Worm (Caenorhabditis elegans) whole organism, L3 larva: Measurements from ENCODE around the gene hst-6.

Experiments used
- R02D3.7 ChIP-seq: fragments of 150-350 bp; optimal IDR thresholded peaks from 2 replicates; lab custom pipeline; 2014; ENCODE audit warnings: missing biosample characterization, missing genetic modification characterization
- ZK546.5 ChIP-seq: sonication (generic microtip); optimal IDR thresholded peaks from 2 replicates; lab custom pipeline; 2017; ENCODE audit warnings: missing biosample characterization, missing genetic modification characterization
- aly-2 ChIP-seq: fragments of 150-350 bp; optimal IDR thresholded peaks from 2 replicates; lab custom pipeline; 2014; ENCODE audit warnings: missing biosample characterization, missing genetic modification characterization
- ama-1 ChIP-seq: fragments of 150-350 bp; optimal IDR thresholded peaks from 2 replicates; lab custom pipeline; 2018
- ceh-28 ChIP-seq: fragments of 150-350 bp; optimal IDR thresholded peaks from 2 replicates; lab custom pipeline; 2014; ENCODE audit warnings: missing biosample characterization, missing genetic modification reagents, missing genetic modification characterization
- ceh-9 ChIP-seq: sonication (generic microtip); optimal IDR thresholded peaks from 2 replicates; lab custom pipeline; 2018; ENCODE audit warnings: missing biosample characterization, missing genetic modification characterization
- daf-12 ChIP-seq: fragments of 150-350 bp; optimal IDR thresholded peaks from 2 replicates; lab custom pipeline; 2014; ENCODE audit warnings: missing biosample characterization, missing genetic modification reagents, missing genetic modification characterization
- egl-27 ChIP-seq: sonication (generic microtip); optimal IDR thresholded peaks from 4 replicates; lab custom pipeline; 2017; ENCODE audit warnings: missing biosample characterization, missing genetic modification reagents, missing genetic modification characterization
- egl-5 ChIP-seq: fragments of 150-350 bp; optimal IDR thresholded peaks from 2 replicates; lab custom pipeline; 2017; ENCODE audit warnings: missing biosample characterization, missing genetic modification reagents, missing genetic modification characterization, inconsistent platforms
- elt-1 ChIP-seq: fragments of 150-350 bp; optimal IDR thresholded peaks from 2 replicates; lab custom pipeline; 2014; ENCODE audit warnings: missing biosample characterization, missing genetic modification characterization
- elt-2 ChIP-seq: sonication (generic microtip); optimal IDR thresholded peaks from 2 replicates; lab custom pipeline; 2016; ENCODE audit warnings: missing genetic modification reagents, mild to moderate bottlenecking, missing genetic modification characterization, missing compliant biosample characterization
- elt-3 ChIP-seq, 3 experiments: fragments of 150-350 bp in 1 of 3; sonication (generic microtip) in 2 of 3; optimal IDR thresholded peaks; 2 replicates in 2 of 3; 4 replicates in 1 of 3; lab custom pipeline; 2014 to 2017; ENCODE audit warnings: missing biosample characterization in 3 of 3, missing genetic modification characterization in 3 of 3
- fkh-10 ChIP-seq: sonication (generic microtip); optimal IDR thresholded peaks from 2 replicates; lab custom pipeline; 2017; ENCODE audit warnings: missing biosample characterization, missing genetic modification reagents, missing genetic modification characterization
- fkh-2 ChIP-seq: fragments of 150-350 bp; optimal IDR thresholded peaks from 2 replicates; lab custom pipeline; 2014; ENCODE audit warnings: missing biosample characterization, missing genetic modification reagents, missing genetic modification characterization
- jun-1 ChIP-seq: fragments of 150-350 bp; optimal IDR thresholded peaks from 2 replicates; lab custom pipeline; 2014; ENCODE audit warnings: missing biosample characterization, missing genetic modification reagents, missing genetic modification characterization
- lin-15B ChIP-seq: fragments of 150-350 bp; optimal IDR thresholded peaks from 2 replicates; lab custom pipeline; 2014; ENCODE audit warnings: missing biosample characterization, missing genetic modification characterization
- lin-39 ChIP-seq: fragments of 150-350 bp; optimal IDR thresholded peaks from 2 replicates; lab custom pipeline; 2018; ENCODE audit warnings: missing biosample characterization, missing genetic modification reagents, missing genetic modification characterization
- mdl-1 ChIP-seq: fragments of 150-350 bp; optimal IDR thresholded peaks from 2 replicates; lab custom pipeline; 2014; ENCODE audit warnings: missing biosample characterization, missing genetic modification characterization
- mml-1 ChIP-seq: fragments of 150-350 bp; sonication (generic microtip); optimal IDR thresholded peaks from 3 replicates; lab custom pipeline; 2014; ENCODE audit warnings: missing biosample characterization, missing genetic modification characterization
- nfya-1 ChIP-seq: sonication (generic microtip); optimal IDR thresholded peaks from 2 replicates; lab custom pipeline; 2017; ENCODE audit warnings: missing genetic modification characterization, mild to moderate bottlenecking, missing compliant biosample characterization, antibody characterized with exemption, moderate library complexity; ENCODE audit not compliant: insufficient read depth
- nhr-11 ChIP-seq: fragments of 150-350 bp; optimal IDR thresholded peaks from 2 replicates; lab custom pipeline; 2014; ENCODE audit warnings: missing biosample characterization, missing genetic modification characterization
- nhr-237 ChIP-seq: fragments of 150-350 bp; optimal IDR thresholded peaks from 2 replicates; lab custom pipeline; 2014; ENCODE audit warnings: missing biosample characterization, missing genetic modification characterization
- nhr-25 ChIP-seq: sonication (generic microtip); optimal IDR thresholded peaks from 2 replicates; lab custom pipeline; 2017; ENCODE audit warnings: missing biosample characterization, missing genetic modification characterization
- nhr-28 ChIP-seq: fragments of 150-350 bp; optimal IDR thresholded peaks from 2 replicates; lab custom pipeline; 2014; ENCODE audit warnings: missing biosample characterization, missing genetic modification characterization
- nhr-43 ChIP-seq: sonication (generic microtip); optimal IDR thresholded peaks from 2 replicates; lab custom pipeline; 2016; ENCODE audit warnings: mild to moderate bottlenecking, missing genetic modification characterization, missing compliant biosample characterization; ENCODE audit not compliant: poor library complexity, severe bottlenecking
- nhr-67 ChIP-seq: fragments of 150-350 bp; optimal IDR thresholded peaks from 2 replicates; lab custom pipeline; 2014; ENCODE audit warnings: missing biosample characterization, missing genetic modification characterization
- nhr-76 ChIP-seq: fragments of 150-350 bp; sonication (generic microtip); optimal IDR thresholded peaks from 5 replicates; lab custom pipeline; 2014; ENCODE audit warnings: missing biosample characterization, missing genetic modification characterization
- nhr-77 ChIP-seq: fragments of 150-350 bp; optimal IDR thresholded peaks from 2 replicates; lab custom pipeline; 2014; ENCODE audit warnings: missing biosample characterization, missing genetic modification characterization
- pha-4 ChIP-seq: fragments of 150-350 bp; optimal IDR thresholded peaks from 2 replicates; lab custom pipeline; 2014; ENCODE audit warnings: missing biosample characterization, missing genetic modification reagents, missing genetic modification characterization
- pqm-1 ChIP-seq: fragments of 150-350 bp; optimal IDR thresholded peaks from 2 replicates; lab custom pipeline; 2017; ENCODE audit warnings: missing biosample characterization, missing genetic modification characterization, inconsistent platforms
- skn-1 ChIP-seq: fragments of 150-350 bp; optimal IDR thresholded peaks from 2 replicates; lab custom pipeline; 2014; ENCODE audit warnings: missing biosample characterization, missing genetic modification characterization
- snpc-4 ChIP-seq: fragments of 150-350 bp; optimal IDR thresholded peaks from 2 replicates; lab custom pipeline; 2014; ENCODE audit warnings: missing biosample characterization, missing genetic modification characterization
- tbx-2 ChIP-seq: sonication (generic microtip); optimal IDR thresholded peaks from 2 replicates; lab custom pipeline; 2016; ENCODE audit warnings: mild to moderate bottlenecking, missing genetic modification characterization, missing compliant biosample characterization
- unc-39 ChIP-seq: sonication (generic microtip); optimal IDR thresholded peaks from 4 replicates; lab custom pipeline; 2017; ENCODE audit warnings: missing biosample characterization, missing genetic modification characterization
- unc-62 ChIP-seq: fragments of 150-350 bp; sonication (generic microtip); optimal IDR thresholded peaks from 4 replicates; lab custom pipeline; 2014; ENCODE audit warnings: missing biosample characterization, missing genetic modification reagents, missing genetic modification characterization
- zag-1 ChIP-seq: fragments of 150-350 bp; optimal IDR thresholded peaks from 2 replicates; lab custom pipeline; 2014; ENCODE audit warnings: missing biosample characterization, missing genetic modification characterization
- ztf-11 ChIP-seq: fragments of 150-350 bp; optimal IDR thresholded peaks from 2 replicates; lab custom pipeline; 2014; ENCODE audit warnings: missing biosample characterization, missing genetic modification characterization

Gene hst-6

ce11 chrX:5279170-5279635, 3.8 kb downstream of the hst-6 start, which contains the start of gene Y34B4A.2:
TSS of gene Y34B4A.2 (plus strand) at chrX:5279497.
- TF ChIP-seq lin-15B (tag; lab: Kevin White, UChicago) (peak; percentile 41), pqm-1 (tag; lab: Kevin White, UChicago) (peak; percentile 53), nfya-1 (tag; lab: Kevin White, UChicago) (peak; percentile 43), elt-2 (tag; lab: Kevin White, UChicago) (peak; percentile 91), pha-4 (tag; lab: Kevin White, UChicago) (peak; percentile 45), skn-1 (no peak), ceh-9 (tag; lab: Kevin White, UChicago) (no peak), R02D3.7 (tag; lab: Kevin White, UChicago) (peak; percentile 89)

ce11 chrX:5279674-5280073, 4.3 kb downstream of the hst-6 start, which contains the start of gene rga-8:
TSS of gene rga-8 (minus strand) at chrX:5279774.
- TF ChIP-seq ama-1 (lab: Kevin White, UChicago) (no peak), mdl-1 (tag; lab: Kevin White, UChicago) (no peak), pha-4 (tag; lab: Kevin White, UChicago) (no peak), ztf-11 (tag; lab: Kevin White, UChicago) (no peak), nhr-25 (no peak), ceh-28 (tag; lab: Kevin White, UChicago) (no peak), tbx-2 (no peak), unc-39 (tag; lab: Kevin White, UChicago) (no peak), nhr-43 (tag; lab: Kevin White, UChicago) (no peak), fkh-2 (tag; lab: Kevin White, UChicago) (no peak), nhr-67 (tag; lab: Kevin White, UChicago) (no peak), mml-1 (tag; lab: Kevin White, UChicago) (no peak), nhr-28 (no peak), nhr-11 (no peak), daf-12 (tag; lab: Kevin White, UChicago) (no peak), nhr-237 (tag; lab: Kevin White, UChicago) (no peak), pqm-1 (tag; lab: Kevin White, UChicago) (no peak), aly-2 (tag; lab: Kevin White, UChicago) (no peak), elt-1 (tag; lab: Kevin White, UChicago) (no peak)

ce11 chrX:5283531-5283930, 8.2 kb downstream of the hst-6 start, which contains the start of gene vps-41:
TSS of gene vps-41 (plus strand) at chrX:5283831.
- TF ChIP-seq egl-5 (tag; lab: Kevin White, UChicago): no peak
- TF ChIP-seq ZK546.5 (tag; lab: Kevin White, UChicago): no peak
- TF ChIP-seq aly-2 (tag; lab: Kevin White, UChicago): no peak
- TF ChIP-seq pha-4 (tag; lab: Kevin White, UChicago): no peak
- no peak for TF ChIP-seq zag-1
- no peak for TF ChIP-seq unc-62 (GFP tag; lab: Kevin White, UChicago)
- no peak for TF ChIP-seq elt-3 (tag; optimal IDR thresholded peaks at IDR 0.05; lab: Kevin White, UChicago)

- TF ChIP-seq zag-1 (no peak), aly-2 (tag; lab: Kevin White, UChicago) (no peak), nhr-76 (tag; lab: Kevin White, UChicago) (no peak), jun-1 (tag; lab: Kevin White, UChicago) (no peak), egl-27 (tag; lab: Kevin White, UChicago) (no peak), lin-39 (tag; lab: Kevin White, UChicago) (no peak), nhr-43 (tag; lab: Kevin White, UChicago) (no peak), nfya-1 (tag; lab: Kevin White, UChicago) (no peak), pha-4 (tag; lab: Kevin White, UChicago) (no peak), nhr-11 (no peak), fkh-10 (GFP tag; lab: Kevin White, UChicago) (no peak), ZK546.5 (tag; lab: Kevin White, UChicago) (no peak), snpc-4 (no peak), nhr-77 (tag; lab: Kevin White, UChicago) (no peak), mdl-1 (tag; lab: Kevin White, UChicago) (no peak)
These were observed 13.7 kb downstream of the hst-6 start for ce11 chrX:5289106-5289505.
